Fruit fly (Drosophila melanogaster) Kc167 (cell line): Measurements from ENCODE around the gene CG14042.

ENCODE experiments used
- Sin3A ChIP-seq: fragments of >200 bp; optimal IDR thresholded peaks from 2 replicates; lab custom pipeline; 2018; ENCODE audit warnings: missing external identifiers
- insv ChIP-seq: fragments of >200 bp; optimal IDR thresholded peaks from 3 replicates; lab custom pipeline; 2018; ENCODE audit warnings: missing external identifiers

- TF ChIP-seq insv (no peak), Sin3A (lab: Kevin White, UChicago) (no peak)
These were observed 32.1 kb upstream of the CG14042 start for dm6 chr2L:5005464-5005764.
